Worm (Caenorhabditis elegans) whole organism, late embryonic: Measurements from ENCODE around the gene T11G6.2.

Experiments used
- C08G9.2 ChIP-seq: sonication (generic microtip); optimal IDR thresholded peaks from 2 replicates; lab custom pipeline; 2016; ENCODE audit warnings: mild to moderate bottlenecking, missing genetic modification characterization, moderate library complexity, missing compliant biosample characterization
- K02D7.2 ChIP-seq: sonication (generic microtip); optimal IDR thresholded peaks from 2 replicates; lab custom pipeline; 2017; ENCODE audit warnings: mild to moderate bottlenecking, missing genetic modification characterization, missing compliant biosample characterization
- K09A11.1 ChIP-seq: sonication (generic microtip); optimal IDR thresholded peaks from 2 replicates; lab custom pipeline; 2017; ENCODE audit warnings: antibody characterized with exemption, mild to moderate bottlenecking, missing genetic modification characterization, missing compliant biosample characterization; ENCODE audit not compliant: insufficient read depth
- ceh-19 ChIP-seq: fragments of 200-800 bp; sonication (Bioruptor generic); optimal IDR thresholded peaks from 2 replicates; lab custom pipeline; 2018; ENCODE audit warnings: mild to moderate bottlenecking, missing genetic modification characterization, missing compliant biosample characterization
- ceh-2 ChIP-seq: sonication (generic microtip); optimal IDR thresholded peaks from 2 replicates; lab custom pipeline; 2016; ENCODE audit warnings: missing genotype, missing genetic modification characterization, missing compliant biosample characterization
- ceh-22 ChIP-seq: sonication (generic microtip); optimal IDR thresholded peaks from 2 replicates; lab custom pipeline; 2017; ENCODE audit warnings: missing biosample characterization, missing genetic modification characterization
- ceh-31 ChIP-seq: sonication (generic microtip); optimal IDR thresholded peaks from 2 replicates; lab custom pipeline; 2016; ENCODE audit warnings: missing genetic modification characterization, missing compliant biosample characterization
- ceh-45 ChIP-seq: fragments of 200-800 bp; sonication (Bioruptor generic); IDR thresholded peaks from 2 replicates; pipeline ENCODE4 v1.3.6; 2022; ENCODE audit warnings: missing genetic modification reagents, missing genetic modification characterization, missing compliant biosample characterization
- ceh-48 ChIP-seq: sonication (generic microtip); optimal IDR thresholded peaks from 2 replicates; lab custom pipeline; 2016; ENCODE audit warnings: missing genetic modification characterization, inconsistent platforms, missing compliant biosample characterization
- ceh-6 ChIP-seq: fragments of 200-800 bp; sonication (Bioruptor generic); optimal IDR thresholded peaks from 2 replicates; lab custom pipeline; 2018; ENCODE audit warnings: mild to moderate bottlenecking, missing genetic modification characterization, missing compliant biosample characterization
- ceh-9 ChIP-seq: sonication (generic microtip); optimal IDR thresholded peaks from 2 replicates; lab custom pipeline; 2016; ENCODE audit warnings: mild to moderate bottlenecking, missing genetic modification characterization, inconsistent platforms, missing compliant biosample characterization
- dmd-4 ChIP-seq: sonication (generic microtip); optimal IDR thresholded peaks from 2 replicates; lab custom pipeline; 2016; ENCODE audit warnings: borderline replicate concordance, missing genetic modification characterization, missing compliant biosample characterization
- dve-1 ChIP-seq: sonication (generic microtip); optimal IDR thresholded peaks from 2 replicates; lab custom pipeline; 2017; ENCODE audit warnings: antibody characterized with exemption, mild to moderate bottlenecking, missing genetic modification characterization, missing compliant biosample characterization
- elt-4 ChIP-seq: sonication (generic microtip); optimal IDR thresholded peaks from 2 replicates; lab custom pipeline; 2016; ENCODE audit warnings: missing genetic modification characterization, missing compliant biosample characterization
- ets-4 ChIP-seq: sonication (generic microtip); optimal IDR thresholded peaks from 2 replicates; lab custom pipeline; 2016; ENCODE audit warnings: missing genetic modification characterization, missing compliant biosample characterization
- hlh-6 ChIP-seq: sonication (generic microtip); optimal IDR thresholded peaks from 2 replicates; lab custom pipeline; 2016; ENCODE audit warnings: missing genotype, missing genetic modification characterization, missing compliant biosample characterization
- hlh-8 ChIP-seq: sonication (generic microtip); optimal IDR thresholded peaks from 2 replicates; lab custom pipeline; 2016; ENCODE audit warnings: missing genotype, missing genetic modification characterization, missing compliant biosample characterization
- lim-6 ChIP-seq: sonication (generic microtip); optimal IDR thresholded peaks from 2 replicates; lab custom pipeline; 2016; ENCODE audit warnings: missing genetic modification characterization, missing compliant biosample characterization
- madf-2 ChIP-seq: sonication (generic microtip); optimal IDR thresholded peaks from 2 replicates; lab custom pipeline; 2017; ENCODE audit warnings: missing genetic modification characterization, missing compliant biosample characterization
- nfya-1 ChIP-seq: sonication (generic microtip); optimal IDR thresholded peaks from 2 replicates; lab custom pipeline; 2017; ENCODE audit warnings: missing genetic modification characterization, mild to moderate bottlenecking, missing compliant biosample characterization, antibody characterized with exemption, moderate library complexity
- nhr-11 ChIP-seq: fragments of 150-350 bp; optimal IDR thresholded peaks from 2 replicates; lab custom pipeline; 2014; ENCODE audit warnings: missing biosample characterization, missing genetic modification characterization
- nhr-232 ChIP-seq: sonication (generic microtip); optimal IDR thresholded peaks from 2 replicates; lab custom pipeline; 2016; ENCODE audit warnings: missing genetic modification characterization, missing compliant biosample characterization
- odd-2 ChIP-seq: sonication (generic microtip); optimal IDR thresholded peaks from 2 replicates; lab custom pipeline; 2017; ENCODE audit warnings: antibody characterized with exemption, mild to moderate bottlenecking, missing genetic modification characterization, missing compliant biosample characterization
- pat-9 ChIP-seq: fragments of 200-800 bp; sonication (Bioruptor generic); optimal IDR thresholded peaks from 2 replicates; lab custom pipeline; 2018; ENCODE audit warnings: mild to moderate bottlenecking, missing genetic modification characterization, moderate library complexity, missing compliant biosample characterization
- pax-1 ChIP-seq: fragments of 150-350 bp; optimal IDR thresholded peaks from 2 replicates; lab custom pipeline; 2014; ENCODE audit warnings: missing biosample characterization, missing genetic modification characterization
- pros-1 ChIP-seq: fragments of 150-350 bp; optimal IDR thresholded peaks from 2 replicates; lab custom pipeline; 2014; ENCODE audit warnings: missing biosample characterization, missing genetic modification reagents, missing genetic modification characterization
- ref-2 ChIP-seq: sonication (generic microtip); optimal IDR thresholded peaks from 2 replicates; lab custom pipeline; 2016; ENCODE audit warnings: missing genetic modification characterization, missing compliant biosample characterization
- sox-2 ChIP-seq: fragments of 200-800 bp; sonication (Bioruptor generic); IDR thresholded peaks from 2 replicates; pipeline ENCODE4 v1.3.6; 2022; ENCODE audit warnings: missing genetic modification reagents, missing genetic modification characterization, missing compliant biosample characterization
- sox-4 ChIP-seq: sonication (generic microtip); optimal IDR thresholded peaks from 2 replicates; lab custom pipeline; 2017; ENCODE audit warnings: mild to moderate bottlenecking, missing genetic modification characterization, inconsistent platforms, missing compliant biosample characterization
- tbx-2 ChIP-seq: sonication (generic microtip); optimal IDR thresholded peaks from 2 replicates; lab custom pipeline; 2016; ENCODE audit warnings: missing genetic modification characterization, missing compliant biosample characterization
- tbx-7 ChIP-seq: sonication (generic microtip); optimal IDR thresholded peaks from 2 replicates; lab custom pipeline; 2016; ENCODE audit warnings: missing genotype, missing genetic modification characterization, missing compliant biosample characterization
- unc-3 ChIP-seq, 2 experiments: fragments of 200-800 bp in 1 of 2; sonication (Bioruptor generic) in 1 of 2; sonication (generic microtip) in 1 of 2; conservative IDR thresholded peaks in 1 of 2; optimal IDR thresholded peaks in 1 of 2; 2 replicates each; pipeline versions ENCODE4 v1.3.6 to Lab custom; 2016 to 2022; ENCODE audit warnings: missing compliant biosample characterization in 2 of 2, missing genetic modification characterization in 2 of 2, missing genetic modification reagents in 1 of 2

Gene T11G6.2

ce11 chrIV:10867370-10868146 is 9.3 kb upstream of the T11G6.2 start:
- TF ChIP-seq ceh-31 (tag; lab: Kevin White, UChicago) = peak; percentile 62
- no peak for TF ChIP-seq tbx-2 (tag; lab: Kevin White, UChicago)
- TF ChIP-seq unc-3 (GFP tag; conservative IDR thresholded peaks at IDR 0.05; lab: Robert Waterston, UW) = no peak
- no peak for TF ChIP-seq unc-3 (tag; optimal IDR thresholded peaks at IDR 0.05; lab: Kevin White, UChicago)
- TF ChIP-seq ceh-6 (GFP tag; lab: Kevin White, UChicago) = no peak
- TF ChIP-seq dmd-4 (tag; lab: Kevin White, UChicago) = no peak
- no peak for TF ChIP-seq ceh-19 (GFP tag; lab: Kevin White, UChicago)
- TF ChIP-seq madf-2 (tag; lab: Kevin White, UChicago) = no peak
- TF ChIP-seq ceh-9 (tag; lab: Kevin White, UChicago) = no peak
- TF ChIP-seq lim-6 (tag; lab: Kevin White, UChicago) = no peak
- no peak for TF ChIP-seq elt-4 (tag; lab: Kevin White, UChicago)
- TF ChIP-seq nfya-1 (tag; lab: Kevin White, UChicago) = no peak
- peak; percentile 52 for TF ChIP-seq sox-2 (GFP tag; lab: Robert Waterston, UW)
- no peak for TF ChIP-seq ceh-2 (tag; lab: Kevin White, UChicago)
- no peak for TF ChIP-seq odd-2 (tag; lab: Kevin White, UChicago)
- no peak for TF ChIP-seq ets-4 (tag; lab: Kevin White, UChicago)
- TF ChIP-seq ref-2 (tag; lab: Kevin White, UChicago) = peak; percentile 37
- TF ChIP-seq ceh-45 (GFP tag; lab: Robert Waterston, UW) = peak; percentile 10; the same call in 1 of the 2 replicates
- no peak for TF ChIP-seq dve-1 (tag; lab: Kevin White, UChicago)
- no peak for TF ChIP-seq C08G9.2

ce11 chrIV:10864031-10864430 is 5.7 kb upstream of the T11G6.2 start, which contains the start of gene nish-1:
Gene nish-1, plus strand, starts transcription at chrIV:10864331.
- TF ChIP-seq ceh-22 (tag; lab: Kevin White, UChicago) (no peak), hlh-6 (no peak), nhr-11 (no peak), madf-2 (tag; lab: Kevin White, UChicago) (no peak), sox-4 (tag; lab: Kevin White, UChicago) (no peak), K02D7.2 (no peak), ceh-19 (GFP tag; lab: Kevin White, UChicago) (no peak), nhr-232 (no peak), pax-1 (tag; lab: Kevin White, UChicago) (no peak), pat-9 (tag; lab: Kevin White, UChicago) (no peak), unc-3 (GFP tag; conservative IDR thresholded peaks at IDR 0.05; lab: Robert Waterston, UW) (no peak), unc-3 (tag; optimal IDR thresholded peaks at IDR 0.05; lab: Kevin White, UChicago) (no peak), pros-1 (tag; lab: Kevin White, UChicago) (no peak), sox-2 (GFP tag; lab: Robert Waterston, UW) (no peak), ceh-9 (tag; lab: Kevin White, UChicago) (no peak), tbx-7 (tag; lab: Kevin White, UChicago) (no peak)

- no peak for TF ChIP-seq ceh-45 (GFP tag; lab: Robert Waterston, UW)
- no peak for TF ChIP-seq hlh-8
- peak; percentile 5 for TF ChIP-seq ceh-48 (tag; lab: Kevin White, UChicago)
These were observed 2.8 kb upstream of the T11G6.2 start, which contains the start of gene rbm-22 for ce11 chrIV:10861102-10861501. Gene rbm-22, plus strand, starts transcription at chrIV:10861402.

- no peak for TF ChIP-seq ceh-31 (tag; lab: Kevin White, UChicago)
- TF ChIP-seq nfya-1 (tag; lab: Kevin White, UChicago) = peak; percentile 30
These were observed 2.4 kb downstream of the T11G6.2 start for ce11 chrIV:10855946-10856345.

- TF ChIP-seq unc-3 (GFP tag; conservative IDR thresholded peaks at IDR 0.05; lab: Robert Waterston, UW) (no peak), unc-3 (tag; optimal IDR thresholded peaks at IDR 0.05; lab: Kevin White, UChicago) (no peak), dmd-4 (tag; lab: Kevin White, UChicago) (no peak), K09A11.1 (tag; lab: Kevin White, UChicago) (no peak)
These were observed 3.2 kb downstream of the T11G6.2 start, which contains the start of gene T11G6.3 for ce11 chrIV:10855049-10855448. Gene T11G6.3, minus strand, starts transcription at chrIV:10855237.
